Fruit fly (Drosophila melanogaster) whole organism, prepupa: Measurements from ENCODE around the gene PGRP-SA.

Experiments
- Blimp-1 ChIP-seq: fragments of 200-800 bp; sonication (Bioruptor generic); optimal IDR thresholded peaks from 3 replicates; lab custom pipeline; 2017; ENCODE audit warnings: missing biosample characterization, missing genetic modification characterization, mild to moderate bottlenecking, moderate library complexity, missing genetic modification reagents
- CG10631 ChIP-seq: fragments of 200-800 bp; sonication (Bioruptor generic); optimal IDR thresholded peaks from 2 replicates; lab custom pipeline; 2016; ENCODE audit warnings: missing biosample characterization, missing genetic modification characterization
- CG11294 ChIP-seq: fragments of 200-800 bp; sonication (Bioruptor generic); IDR thresholded peaks from 2 replicates; pipeline ENCODE4 v1.3.6; 2022; ENCODE audit warnings: missing biosample characterization, missing genetic modification characterization
- CG11762 ChIP-seq: fragments of 200-800 bp; sonication (Bioruptor generic); optimal IDR thresholded peaks from 3 replicates; lab custom pipeline; 2016; ENCODE audit warnings: missing biosample characterization, missing genetic modification characterization; ENCODE audit not compliant: insufficient read depth
- CG1621 ChIP-seq: fragments of 200-800 bp; sonication (Bioruptor generic); optimal IDR thresholded peaks from 3 replicates; lab custom pipeline; 2018; ENCODE audit warnings: missing biosample characterization, mild to moderate bottlenecking, missing genetic modification characterization
- CG3032 ChIP-seq: fragments of 200-800 bp; optimal IDR thresholded peaks from 2 replicates; lab custom pipeline; 2019; ENCODE audit warnings: missing biosample characterization, mild to moderate bottlenecking, missing genetic modification characterization, moderate library complexity
- CG31627 ChIP-seq: fragments of 200-800 bp; sonication (Bioruptor generic); optimal IDR thresholded peaks from 3 replicates; lab custom pipeline; 2016; ENCODE audit warnings: missing biosample characterization, missing genetic modification characterization
- CG32006 ChIP-seq: fragments of 200-800 bp; sonication (Bioruptor generic); optimal IDR thresholded peaks from 3 replicates; lab custom pipeline; 2017; ENCODE audit warnings: missing biosample characterization, mild to moderate bottlenecking, missing genetic modification characterization
- CG34406 ChIP-seq: fragments of 200-800 bp; sonication (Bioruptor generic); optimal IDR thresholded peaks from 3 replicates; lab custom pipeline; 2016; ENCODE audit warnings: missing biosample characterization, missing genetic modification characterization
- CG4318 ChIP-seq: fragments of 200-800 bp; sonication (Bioruptor generic); optimal IDR thresholded peaks from 3 replicates; lab custom pipeline; 2017; ENCODE audit warnings: missing biosample characterization, mild to moderate bottlenecking, missing genetic modification characterization
- CG6163 ChIP-seq: fragments of 200-800 bp; sonication (Bioruptor generic); IDR thresholded peaks from 3 replicates; pipeline ENCODE4 v1.3.6; 2022; ENCODE audit warnings: missing biosample characterization, missing genetic modification characterization
- CG6276 ChIP-seq: fragments of 200-800 bp; sonication (Bioruptor generic); optimal IDR thresholded peaks from 2 replicates; lab custom pipeline; 2017; ENCODE audit warnings: missing biosample characterization, mild to moderate bottlenecking, missing genetic modification characterization
- CG6792 ChIP-seq: fragments of 200-800 bp; sonication (Bioruptor generic); optimal IDR thresholded peaks from 3 replicates; lab custom pipeline; 2016; ENCODE audit warnings: missing biosample characterization, missing genetic modification characterization
- CG6808 ChIP-seq: fragments of 200-800 bp; sonication (Bioruptor generic); optimal IDR thresholded peaks from 3 replicates; lab custom pipeline; 2017; ENCODE audit warnings: missing biosample characterization, missing genetic modification characterization, mild to moderate bottlenecking, moderate library complexity, missing genetic modification reagents
- CG7368 ChIP-seq: fragments of 200-800 bp; sonication (Bioruptor generic); optimal IDR thresholded peaks from 3 replicates; lab custom pipeline; 2016; ENCODE audit warnings: missing biosample characterization, missing genetic modification characterization
- CG8119 ChIP-seq: fragments of 200-800 bp; sonication (Bioruptor generic); IDR thresholded peaks from 3 replicates; pipeline ENCODE4 v1.3.6; 2022; ENCODE audit warnings: missing biosample characterization, missing genetic modification characterization
- CG8319 ChIP-seq: fragments of 200-800 bp; sonication (Bioruptor generic); optimal IDR thresholded peaks from 3 replicates; lab custom pipeline; 2016; ENCODE audit warnings: missing biosample characterization, missing genetic modification characterization
- CG8632 ChIP-seq: fragments of 200-800 bp; sonication (Bioruptor generic); optimal IDR thresholded peaks from 3 replicates; lab custom pipeline; 2016; ENCODE audit warnings: missing biosample characterization, missing genetic modification characterization
- CG9139 ChIP-seq: fragments of 200-800 bp; sonication (Bioruptor generic); optimal IDR thresholded peaks from 3 replicates; lab custom pipeline; 2017; ENCODE audit warnings: missing biosample characterization, mild to moderate bottlenecking, missing genetic modification characterization
- Eip75B ChIP-seq: fragments of 200-800 bp; sonication (Bioruptor generic); optimal IDR thresholded peaks from 3 replicates; lab custom pipeline; 2016; ENCODE audit warnings: missing biosample characterization, missing genetic modification characterization
- Eip78C ChIP-seq: fragments of 200-800 bp; sonication (Bioruptor generic); peaks from one replicate; lab custom pipeline; 2016; ENCODE audit warnings: missing biosample characterization, missing genetic modification characterization
- Eip93F ChIP-seq: fragments of 200-800 bp; sonication (Bioruptor generic); optimal IDR thresholded peaks from 2 replicates; lab custom pipeline; 2016; ENCODE audit warnings: missing biosample characterization, mild to moderate bottlenecking, missing genetic modification characterization
- Ets21C ChIP-seq: fragments of 200-800 bp; sonication (Bioruptor generic); optimal IDR thresholded peaks from 3 replicates; lab custom pipeline; 2016; ENCODE audit warnings: missing biosample characterization, missing genetic modification characterization
- Ets96B ChIP-seq: fragments of 200-800 bp; optimal IDR thresholded peaks from 2 replicates; lab custom pipeline; 2019; ENCODE audit warnings: missing biosample characterization, mild to moderate bottlenecking, missing genetic modification characterization, moderate library complexity
- Gug ChIP-seq: fragments of 200-800 bp; sonication (Bioruptor generic); IDR thresholded peaks from 2 replicates; pipeline ENCODE4 v1.3.6; 2022; ENCODE audit warnings: missing biosample characterization, missing genetic modification characterization
- Hr38 ChIP-seq: sonication (Bioruptor generic); optimal IDR thresholded peaks from 2 replicates; lab custom pipeline; 2016; ENCODE audit warnings: missing biosample characterization, missing genetic modification characterization
- Hr39 ChIP-seq: fragments of 200-800 bp; sonication (Bioruptor generic); optimal IDR thresholded peaks from 2 replicates; lab custom pipeline; 2016; ENCODE audit warnings: missing biosample characterization, missing genetic modification characterization
- Lpt ChIP-seq: fragments of 200-800 bp; sonication (Bioruptor generic); optimal IDR thresholded peaks from 3 replicates; lab custom pipeline; 2016; ENCODE audit warnings: missing biosample characterization, missing genetic modification characterization
- Met ChIP-seq: fragments of 200-800 bp; sonication (Bioruptor generic); optimal IDR thresholded peaks from 3 replicates; lab custom pipeline; 2016; ENCODE audit warnings: missing biosample characterization, missing genetic modification characterization
- OdsH ChIP-seq: fragments of 200-800 bp; sonication (Bioruptor generic); optimal IDR thresholded peaks from 3 replicates; lab custom pipeline; 2016; ENCODE audit warnings: missing biosample characterization, missing genetic modification characterization
- Sox102F ChIP-seq: fragments of 200-800 bp; sonication (Bioruptor generic); optimal IDR thresholded peaks from 2 replicates; lab custom pipeline; 2016; ENCODE audit warnings: missing biosample characterization, mild to moderate bottlenecking, missing genetic modification characterization
- Sox14 ChIP-seq: fragments of 200-800 bp; sonication (Bioruptor generic); optimal IDR thresholded peaks from 3 replicates; lab custom pipeline; 2016; ENCODE audit warnings: missing biosample characterization, missing genetic modification characterization
- Sox15 ChIP-seq: fragments of 200-800 bp; sonication (Bioruptor generic); optimal IDR thresholded peaks from 3 replicates; lab custom pipeline; 2016; ENCODE audit warnings: missing biosample characterization, missing genetic modification characterization
- achi ChIP-seq: fragments of 200-800 bp; sonication (Bioruptor generic); optimal IDR thresholded peaks from 3 replicates; lab custom pipeline; 2016; ENCODE audit warnings: missing biosample characterization, missing genetic modification characterization
- acj6 ChIP-seq: fragments of 200-800 bp; sonication (Bioruptor generic); optimal IDR thresholded peaks from 3 replicates; lab custom pipeline; 2016; ENCODE audit warnings: missing biosample characterization, missing genetic modification characterization
- cyc ChIP-seq: fragments of 200-800 bp; sonication (Bioruptor generic); optimal IDR thresholded peaks from 3 replicates; lab custom pipeline; 2016; ENCODE audit warnings: missing biosample characterization, missing genetic modification characterization
- dac ChIP-seq: fragments of 200-800 bp; sonication (Bioruptor generic); optimal IDR thresholded peaks from 2 replicates; lab custom pipeline; 2017; ENCODE audit warnings: missing biosample characterization, mild to moderate bottlenecking, missing genetic modification characterization
- dsx ChIP-seq: fragments of 200-800 bp; optimal IDR thresholded peaks from 3 replicates; lab custom pipeline; 2019; ENCODE audit warnings: missing biosample characterization, mild to moderate bottlenecking, missing genetic modification characterization, moderate library complexity; ENCODE audit not compliant: poor library complexity, severe bottlenecking
- eg ChIP-seq: fragments of 200-800 bp; sonication (Bioruptor generic); IDR thresholded peaks from 3 replicates; pipeline ENCODE4 v1.3.6; 2022; ENCODE audit warnings: missing biosample characterization, missing genetic modification characterization
- esn ChIP-seq: fragments of 200-800 bp; sonication (Bioruptor generic); optimal IDR thresholded peaks from 2 replicates; lab custom pipeline; 2016; ENCODE audit warnings: missing biosample characterization, mild to moderate bottlenecking, missing genetic modification characterization, moderate library complexity
- fd59A ChIP-seq: fragments of 200-800 bp; sonication (Bioruptor generic); optimal IDR thresholded peaks from 2 replicates; lab custom pipeline; 2017; ENCODE audit warnings: missing biosample characterization, mild to moderate bottlenecking, missing genetic modification characterization, missing genetic modification reagents
- fd85E ChIP-seq: fragments of 200-800 bp; sonication (Bioruptor generic); optimal IDR thresholded peaks from 3 replicates; lab custom pipeline; 2016; ENCODE audit warnings: missing biosample characterization, missing genetic modification characterization
- fkh ChIP-seq: fragments of 200-800 bp; sonication (Bioruptor generic); optimal IDR thresholded peaks from 3 replicates; lab custom pipeline; 2017; ENCODE audit warnings: missing biosample characterization, mild to moderate bottlenecking, missing genetic modification characterization, moderate library complexity
- lz ChIP-seq: fragments of 200-800 bp; sonication (Bioruptor generic); optimal IDR thresholded peaks from 3 replicates; lab custom pipeline; 2016; ENCODE audit warnings: missing biosample characterization, missing genetic modification characterization
- net ChIP-seq: fragments of 200-800 bp; sonication (Bioruptor generic); optimal IDR thresholded peaks from 3 replicates; lab custom pipeline; 2016; ENCODE audit warnings: missing biosample characterization, missing genetic modification characterization
- pdm3 ChIP-seq: fragments of 200-800 bp; sonication (Bioruptor generic); optimal IDR thresholded peaks from 3 replicates; lab custom pipeline; 2016; ENCODE audit warnings: missing biosample characterization, missing genetic modification characterization
- salr ChIP-seq, 2 experiments: fragments of 200-800 bp; sonication (Bioruptor generic); optimal IDR thresholded peaks; 3 replicates each; lab custom pipeline; 2016 to 2018; ENCODE audit warnings: missing biosample characterization in 2 of 2, missing genetic modification characterization in 2 of 2, mild to moderate bottlenecking in 1 of 2
- spab ChIP-seq: fragments of 200-800 bp; sonication (Bioruptor generic); optimal IDR thresholded peaks from 2 replicates; lab custom pipeline; 2017; ENCODE audit warnings: missing biosample characterization, mild to moderate bottlenecking, missing genetic modification characterization, missing genetic modification reagents
- ss ChIP-seq, 2 experiments: fragments of 200-800 bp; sonication (Bioruptor generic); optimal IDR thresholded peaks; 2 replicates in 1 of 2; 3 replicates in 1 of 2; lab custom pipeline; 2017 to 2018; ENCODE audit warnings: mild to moderate bottlenecking in 2 of 2, missing biosample characterization in 2 of 2, missing genetic modification characterization in 2 of 2, moderate library complexity in 1 of 2
- svp ChIP-seq: fragments of 200-800 bp; sonication (Bioruptor generic); peaks from one replicate; lab custom pipeline; 2016; ENCODE audit warnings: missing biosample characterization, missing genetic modification characterization
- topi ChIP-seq: fragments of 200-800 bp; sonication (Bioruptor generic); optimal IDR thresholded peaks from 3 replicates; lab custom pipeline; 2016; ENCODE audit warnings: missing biosample characterization, missing genetic modification characterization
- vri ChIP-seq: fragments of 200-800 bp; sonication (Bioruptor generic); optimal IDR thresholded peaks from 3 replicates; lab custom pipeline; 2016; ENCODE audit warnings: missing biosample characterization, mild to moderate bottlenecking, missing genetic modification characterization

The PGRP-SA gene

dm6 chrX:11558389-11558908, 3.0 kb upstream of the PGRP-SA start, which contains the start of gene CG1572:
CG1572 (minus strand) TSS chrX:11558654.
- TF ChIP-seq lz (no peak), Sox15 (GFP tag; lab: Kevin White, UChicago) (no peak), spab (GFP tag; lab: Kevin White, UChicago) (no peak), fd59A (GFP tag; lab: Kevin White, UChicago) (no peak), CG31627 (no peak), Sox102F (peak; percentile 56), ss (GFP tag; optimal IDR thresholded peaks at IDR 0.05; lab: Kevin White, UChicago) (no peak), CG10631 (GFP tag; lab: Kevin White, UChicago) (no peak), Eip93F (GFP tag; lab: Kevin White, UChicago) (peak; percentile 16), CG8119 (GFP tag; lab: Robert Waterston, UW) (peak; percentile 45; the same call in 1 of the 3 replicates), Met (peak; percentile 37), Eip75B (GFP tag; lab: Kevin White, UChicago) (peak; percentile 10), CG3032 (tag; lab: Kevin White, UChicago) (no peak), dsx (GFP tag; lab: Kevin White, UChicago) (no peak), CG7368 (GFP tag; lab: Kevin White, UChicago) (no peak), Ets21C (GFP tag; lab: Kevin White, UChicago) (no peak), acj6 (GFP tag; lab: Kevin White, UChicago) (no peak), net (GFP tag; lab: Kevin White, UChicago) (no peak), Sox14 (no peak), CG11294 (GFP tag; lab: Robert Waterston, UW) (no peak), svp (GFP tag; lab: Kevin White, UChicago) (peak; percentile 67), CG8319 (no peak), pdm3 (GFP tag; lab: Kevin White, UChicago) (no peak), eg (GFP tag; lab: Robert Waterston, UW) (peak; percentile 52; the same call in 2 of the 3 replicates), CG6792 (GFP tag; lab: Kevin White, UChicago) (no peak), salr (GFP tag; optimal IDR thresholded peaks at IDR 0.05; lab: Kevin White, UChicago) (no peak), CG6808 (GFP tag; lab: Kevin White, UChicago) (no peak), fkh (GFP tag; lab: Kevin White, UChicago) (no peak), vri (GFP tag; lab: Kevin White, UChicago) (peak; percentile 69), esn (GFP tag; lab: Kevin White, UChicago) (peak; percentile 53), CG6276 (peak; percentile 6), Ets96B (no peak), cyc (no peak), dac (GFP tag; lab: Kevin White, UChicago) (no peak), Hr38 (GFP tag; lab: Kevin White, UChicago) (no peak), CG32006 (GFP tag; lab: Kevin White, UChicago) (peak; percentile 8), CG8632 (GFP tag; lab: Kevin White, UChicago) (no peak), Eip78C (GFP tag; lab: Kevin White, UChicago) (peak; percentile 85), Lpt (GFP tag; lab: Kevin White, UChicago) (peak; percentile 11), fd85E (GFP tag; lab: Kevin White, UChicago) (peak; percentile 10), OdsH (GFP tag; lab: Kevin White, UChicago) (no peak), CG6163 (GFP tag; lab: Robert Waterston, UW) (peak; percentile 63), Gug (no peak), CG1621 (tag; lab: Kevin White, UChicago) (no peak), Blimp-1 (GFP tag; lab: Kevin White, UChicago) (peak; percentile 95), CG34406 (GFP tag; lab: Kevin White, UChicago) (no peak), CG4318 (GFP tag; lab: Kevin White, UChicago) (no peak), Hr39 (GFP tag; lab: Kevin White, UChicago) (no peak), CG11762 (GFP tag; lab: Kevin White, UChicago) (no peak), topi (GFP tag; lab: Kevin White, UChicago) (peak; percentile 5), CG9139 (GFP tag; lab: Kevin White, UChicago) (no peak), achi (GFP tag; lab: Kevin White, UChicago) (peak; percentile 14)
